Worm (Caenorhabditis elegans) whole organism, L4/young adult: ENCODE data around the gene nhr-11.

Source experiments
- W03F9.2 ChIP-seq: fragments of 150-350 bp; optimal IDR thresholded peaks from 2 replicates; lab custom pipeline; 2014; ENCODE audit warnings: missing biosample characterization, missing genetic modification characterization
- dao-5 ChIP-seq: sonication (generic microtip); optimal IDR thresholded peaks from 2 replicates; lab custom pipeline; 2016; ENCODE audit warnings: missing genotype, missing genetic modification characterization, moderate library complexity, missing compliant biosample characterization
- him-1 ChIP-seq: sonication (generic microtip); optimal IDR thresholded peaks from 2 replicates; lab custom pipeline; 2016; ENCODE audit warnings: missing genotype, missing genetic modification reagents, missing genetic modification characterization, missing compliant biosample characterization

DNA sequence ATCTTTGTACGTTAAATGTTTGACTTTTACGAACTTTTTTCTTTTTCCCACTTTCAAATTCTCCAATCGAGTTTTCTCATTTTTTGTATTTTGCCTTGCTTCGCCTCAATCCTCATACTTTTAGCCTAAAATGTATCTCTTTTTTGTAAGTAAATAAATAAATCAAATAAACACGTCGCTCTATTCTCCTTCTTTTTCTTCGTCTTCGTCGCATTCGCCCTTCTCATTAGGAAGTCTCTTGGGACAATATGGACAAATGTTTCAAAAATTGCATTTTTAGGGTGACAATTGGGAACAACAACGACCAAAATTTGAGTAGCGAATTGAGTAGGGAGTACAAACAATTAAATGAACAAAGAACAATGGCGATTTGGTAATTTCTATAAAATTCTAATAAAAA is 22.2 kb downstream of the nhr-11 start:
- TF ChIP-seq him-1 = peak; percentile 17
- no peak for TF ChIP-seq dao-5 (tag; lab: Kevin White, UChicago)
- no peak for TF ChIP-seq W03F9.2 (tag; lab: Kevin White, UChicago)
